Worm (Caenorhabditis elegans): ENCODE measurements around the gene F38A1.8.

F38A1.8 gene

ce11 chrIV:1212357-1212756 lies 27.3 kb downstream of the F38A1.8 start:
- TF ChIP-seq ces-1 (GFP tag; optimal IDR thresholded peaks at IDR 0.05), result peak; percentile 88
- no peak for TF ChIP-seq drap-1 (GFP tag; optimal IDR thresholded peaks at IDR 0.05)
- TF ChIP-seq elt-3 (tag; optimal IDR thresholded peaks at IDR 0.05), result no peak

DNA sequence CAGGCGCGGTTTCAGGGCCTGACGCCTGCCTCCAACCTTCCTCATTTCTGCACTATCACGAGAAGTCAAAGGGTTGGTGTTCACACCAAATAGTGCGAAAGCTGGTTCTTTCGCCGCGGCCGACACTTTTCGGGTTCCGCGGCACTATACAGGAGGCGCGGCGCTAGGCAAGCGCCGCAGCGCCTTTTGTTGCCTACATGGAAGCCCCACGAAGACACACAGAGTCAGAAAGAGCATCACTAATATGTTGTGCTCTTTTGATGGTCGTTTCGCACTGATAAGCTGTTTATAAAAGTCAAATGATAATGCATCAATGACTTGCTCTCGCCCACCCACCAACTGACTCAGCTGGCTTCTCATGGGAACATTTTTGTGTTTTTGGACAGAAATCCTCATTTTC lies 27.8 kb downstream of the F38A1.8 start:
- TF ChIP-seq M03D4.4 (tag; optimal IDR thresholded peaks at IDR 0.05) (no peak), ztf-11 (tag; optimal IDR thresholded peaks at IDR 0.05) (no peak), mab-5 (tag; optimal IDR thresholded peaks at IDR 0.05) (no peak)

DNA sequence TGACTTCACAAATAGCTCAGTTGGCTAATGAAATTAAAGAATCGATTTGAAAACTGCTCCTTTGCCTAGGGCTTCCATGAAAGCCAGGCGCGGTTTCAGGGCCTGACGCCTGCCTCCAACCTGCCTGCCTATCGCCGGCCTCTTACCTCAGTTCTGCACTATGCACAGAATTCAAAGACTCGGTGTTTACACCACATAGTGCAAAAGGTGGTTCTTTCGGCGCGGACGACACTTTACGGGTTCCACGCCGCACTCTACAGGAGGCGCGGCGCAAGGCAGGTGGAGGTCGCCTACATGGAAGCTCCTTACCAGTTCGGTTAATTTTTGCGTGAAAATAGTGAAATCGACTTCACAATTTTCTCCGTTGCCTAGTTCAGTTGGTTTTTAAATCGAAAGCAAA lies 29.8 kb downstream of the F38A1.8 start:
- TF ChIP-seq ztf-11 (tag; optimal IDR thresholded peaks at IDR 0.05) (no peak), ceh-43 (GFP tag; optimal IDR thresholded peaks at IDR 0.05) (no peak), unc-62 (GFP tag; optimal IDR thresholded peaks at IDR 0.05) (no peak), pha-4 (tag; optimal IDR thresholded peaks at IDR 0.05) (no peak), unc-120 (tag; optimal IDR thresholded peaks at IDR 0.05; ENCODE audit: poor library complexity, severe bottlenecking) (no peak), mab-5 (tag; optimal IDR thresholded peaks at IDR 0.05) (no peak), elt-3 (tag; optimal IDR thresholded peaks at IDR 0.05) (no peak), ceh-39 (tag; optimal IDR thresholded peaks at IDR 0.05) (no peak), snpc-4 (tag; optimal IDR thresholded peaks at IDR 0.05) (no peak)

DNA sequence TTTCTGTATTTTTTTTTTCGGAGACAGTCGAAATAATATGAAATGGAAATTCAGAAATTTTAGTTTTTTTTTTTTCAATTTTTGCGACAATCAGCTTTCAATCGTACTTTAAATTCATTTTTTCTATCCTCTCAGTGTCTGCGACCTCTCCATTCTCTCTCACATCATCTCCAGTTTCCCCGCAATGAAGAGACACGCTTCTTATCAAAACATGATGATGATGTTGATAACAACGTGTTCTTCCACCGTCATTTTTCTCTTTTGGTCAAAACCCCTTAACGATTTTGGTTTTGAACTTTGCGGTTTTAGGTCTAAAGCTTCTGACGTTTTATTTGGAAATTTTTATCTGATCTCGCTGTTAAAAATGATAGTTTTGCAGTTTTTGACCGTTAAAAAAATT lies 30.3 kb downstream of the F38A1.8 start:
- TF ChIP-seq zip-8 (tag; optimal IDR thresholded peaks at IDR 0.05) (no peak), elt-1 (tag; optimal IDR thresholded peaks at IDR 0.05; ENCODE audit: borderline replicate concordance, insufficient read depth) (no peak), unc-39 (tag; optimal IDR thresholded peaks at IDR 0.05) (no peak), ces-1 (GFP tag; optimal IDR thresholded peaks at IDR 0.05) (no peak), elt-3 (tag; optimal IDR thresholded peaks at IDR 0.05) (no peak), sem-2 (GFP tag; optimal IDR thresholded peaks at IDR 0.05) (no peak), nhr-12 (tag; optimal IDR thresholded peaks at IDR 0.05) (no peak), ham-2 (GFP tag; optimal IDR thresholded peaks at IDR 0.05) (no peak), unc-62 (GFP tag; optimal IDR thresholded peaks at IDR 0.05) (no peak), mab-5 (tag; optimal IDR thresholded peaks at IDR 0.05) (no peak), hlh-1 (tag; optimal IDR thresholded peaks at IDR 0.05) (no peak), nhr-2 (tag; optimal IDR thresholded peaks at IDR 0.05) (no peak), lsy-2 (tag; optimal IDR thresholded peaks at IDR 0.05) (no peak), ceh-83 (GFP tag; optimal IDR thresholded peaks at IDR 0.05) (no peak), mep-1 (tag; optimal IDR thresholded peaks at IDR 0.05) (no peak), mls-2 (tag; optimal IDR thresholded peaks at IDR 0.05) (no peak), nhr-28 (tag; optimal IDR thresholded peaks at IDR 0.05) (no peak)

DNA sequence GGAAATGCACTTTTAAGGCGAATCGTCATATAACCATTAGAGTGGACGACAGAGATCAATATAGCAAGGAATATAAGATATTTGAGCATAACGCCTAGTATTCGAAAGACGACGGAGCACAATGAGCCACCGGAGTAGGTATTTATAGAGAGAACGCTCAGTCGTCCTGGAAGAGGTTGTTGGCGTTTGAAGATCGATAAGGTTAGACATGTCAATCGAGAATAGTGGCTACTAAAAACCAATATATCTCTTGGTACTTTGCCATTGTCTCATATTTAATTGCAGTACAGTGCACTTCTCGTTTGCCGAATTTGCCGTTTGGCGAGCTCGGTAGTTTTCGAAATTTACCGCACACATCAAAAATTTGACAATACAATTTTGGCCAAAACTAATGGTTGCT lies 31.7 kb downstream of the F38A1.8 start, which contains the start of gene dsl-1:
dsl-1 (minus strand) TSS at position 101 of the 400 bp plus-strand sequence.
- TF ChIP-seq bed-3 (GFP tag; optimal IDR thresholded peaks at IDR 0.05), result no peak
- no peak for TF ChIP-seq unc-39 (tag; optimal IDR thresholded peaks at IDR 0.05)
- no peak for TF ChIP-seq ceh-39 (tag; optimal IDR thresholded peaks at IDR 0.05)
- TF ChIP-seq elt-1 (tag; optimal IDR thresholded peaks at IDR 0.05; ENCODE audit: borderline replicate concordance, insufficient read depth), result no peak
- TF ChIP-seq unc-62 (GFP tag; optimal IDR thresholded peaks at IDR 0.05), result no peak
- TF ChIP-seq ztf-11 (tag; optimal IDR thresholded peaks at IDR 0.05), result no peak
- no peak for TF ChIP-seq unc-120 (tag; optimal IDR thresholded peaks at IDR 0.05; ENCODE audit: poor library complexity, severe bottlenecking)
- no peak for TF ChIP-seq ces-1 (GFP tag; optimal IDR thresholded peaks at IDR 0.05)
- TF ChIP-seq pha-4 (tag; optimal IDR thresholded peaks at IDR 0.05), result no peak
- no peak for TF ChIP-seq lin-32 (GFP tag; optimal IDR thresholded peaks at IDR 0.05)
- no peak for TF ChIP-seq ceh-83 (GFP tag; optimal IDR thresholded peaks at IDR 0.05)
- TF ChIP-seq cnd-1 (tag; optimal IDR thresholded peaks at IDR 0.05), result no peak
- TF ChIP-seq blmp-1 (tag; optimal IDR thresholded peaks at IDR 0.05), result no peak
- no peak for TF ChIP-seq lsy-2 (tag; optimal IDR thresholded peaks at IDR 0.05)
- TF ChIP-seq nhr-28 (tag; optimal IDR thresholded peaks at IDR 0.05), result no peak
- TF ChIP-seq nhr-2 (tag; optimal IDR thresholded peaks at IDR 0.05), result no peak
- no peak for TF ChIP-seq hlh-1 (tag; optimal IDR thresholded peaks at IDR 0.05)
- TF ChIP-seq zip-8 (tag; optimal IDR thresholded peaks at IDR 0.05), result no peak
- TF ChIP-seq drap-1 (GFP tag; optimal IDR thresholded peaks at IDR 0.05), result no peak
- no peak for TF ChIP-seq snpc-4 (tag; optimal IDR thresholded peaks at IDR 0.05)

- TF ChIP-seq nhr-12 (tag; optimal IDR thresholded peaks at IDR 0.05) (no peak), mab-5 (tag; optimal IDR thresholded peaks at IDR 0.05) (no peak), nhr-76 (tag; optimal IDR thresholded peaks at IDR 0.05) (no peak), hlh-1 (tag; optimal IDR thresholded peaks at IDR 0.05) (no peak), ces-1 (GFP tag; optimal IDR thresholded peaks at IDR 0.05) (no peak), lin-32 (GFP tag; optimal IDR thresholded peaks at IDR 0.05) (no peak), flh-1 (GFP tag; optimal IDR thresholded peaks at IDR 0.05) (no peak), ceh-43 (GFP tag; optimal IDR thresholded peaks at IDR 0.05) (no peak), M03D4.4 (tag; optimal IDR thresholded peaks at IDR 0.05) (no peak), lsy-2 (tag; optimal IDR thresholded peaks at IDR 0.05) (no peak), snpc-4 (tag; optimal IDR thresholded peaks at IDR 0.05) (no peak), sem-2 (GFP tag; optimal IDR thresholded peaks at IDR 0.05) (no peak), nhr-2 (tag; optimal IDR thresholded peaks at IDR 0.05) (no peak), lin-13 (tag; optimal IDR thresholded peaks at IDR 0.05) (no peak), nhr-28 (tag; optimal IDR thresholded peaks at IDR 0.05) (no peak), nhr-237 (tag; optimal IDR thresholded peaks at IDR 0.05) (no peak), cnd-1 (tag; optimal IDR thresholded peaks at IDR 0.05) (no peak)
Measured at ce11 chrIV:1204870-1205269, 34.8 kb downstream of the F38A1.8 start, which contains the start of gene dsl-2. Gene dsl-2, minus strand, starts transcription at chrIV:1204970.

Measured in whole organism, mixed stage, embryonic.